Fruit fly (Drosophila melanogaster) whole organism, prepupa: ENCODE measurements around the gene CG17819.

Experiments used
- Blimp-1 ChIP-seq: fragments of 200-800 bp; sonication (Bioruptor generic); optimal IDR thresholded peaks from 3 replicates; lab custom pipeline; 2017; ENCODE audit warnings: missing biosample characterization, missing genetic modification characterization, mild to moderate bottlenecking, moderate library complexity, missing genetic modification reagents
- CG10631 ChIP-seq: fragments of 200-800 bp; sonication (Bioruptor generic); optimal IDR thresholded peaks from 2 replicates; lab custom pipeline; 2016; ENCODE audit warnings: missing biosample characterization, missing genetic modification characterization
- CG10669 ChIP-seq: fragments of 200-800 bp; sonication (Bioruptor generic); optimal IDR thresholded peaks from 3 replicates; lab custom pipeline; 2018; ENCODE audit warnings: missing biosample characterization, mild to moderate bottlenecking, missing genetic modification characterization, moderate library complexity
- CG11294 ChIP-seq: fragments of 200-800 bp; sonication (Bioruptor generic); IDR thresholded peaks from 2 replicates; pipeline ENCODE4 v1.3.6; 2022; ENCODE audit warnings: missing biosample characterization, missing genetic modification characterization
- CG11762 ChIP-seq: fragments of 200-800 bp; sonication (Bioruptor generic); optimal IDR thresholded peaks from 3 replicates; lab custom pipeline; 2016; ENCODE audit warnings: missing biosample characterization, missing genetic modification characterization; ENCODE audit not compliant: insufficient read depth
- CG11902 ChIP-seq: fragments of 200-800 bp; sonication (Bioruptor generic); optimal IDR thresholded peaks from 3 replicates; lab custom pipeline; 2016; ENCODE audit warnings: missing biosample characterization, missing genetic modification characterization
- CG15336 ChIP-seq: fragments of 200-800 bp; sonication (Bioruptor generic); IDR thresholded peaks from 2 replicates; pipeline ENCODE4 v1.3.6; 2022; ENCODE audit warnings: missing biosample characterization, missing genetic modification characterization
- CG1621 ChIP-seq: fragments of 200-800 bp; sonication (Bioruptor generic); optimal IDR thresholded peaks from 3 replicates; lab custom pipeline; 2018; ENCODE audit warnings: missing biosample characterization, mild to moderate bottlenecking, missing genetic modification characterization
- CG16779 ChIP-seq: fragments of 200-800 bp; sonication (Bioruptor generic); optimal IDR thresholded peaks from 3 replicates; lab custom pipeline; 2017; ENCODE audit warnings: missing biosample characterization, mild to moderate bottlenecking, missing genetic modification characterization
- CG32006 ChIP-seq: fragments of 200-800 bp; sonication (Bioruptor generic); optimal IDR thresholded peaks from 3 replicates; lab custom pipeline; 2017; ENCODE audit warnings: missing biosample characterization, mild to moderate bottlenecking, missing genetic modification characterization
- CG34406 ChIP-seq: fragments of 200-800 bp; sonication (Bioruptor generic); optimal IDR thresholded peaks from 3 replicates; lab custom pipeline; 2016; ENCODE audit warnings: missing biosample characterization, missing genetic modification characterization
- CG3919 ChIP-seq: fragments of 200-800 bp; sonication (Bioruptor generic); optimal IDR thresholded peaks from 3 replicates; lab custom pipeline; 2016; ENCODE audit warnings: missing biosample characterization, missing genetic modification characterization
- CG4318 ChIP-seq: fragments of 200-800 bp; sonication (Bioruptor generic); optimal IDR thresholded peaks from 3 replicates; lab custom pipeline; 2017; ENCODE audit warnings: missing biosample characterization, mild to moderate bottlenecking, missing genetic modification characterization
- CG6163 ChIP-seq: fragments of 200-800 bp; sonication (Bioruptor generic); IDR thresholded peaks from 3 replicates; pipeline ENCODE4 v1.3.6; 2022; ENCODE audit warnings: missing biosample characterization, missing genetic modification characterization
- CG6276 ChIP-seq: fragments of 200-800 bp; sonication (Bioruptor generic); optimal IDR thresholded peaks from 2 replicates; lab custom pipeline; 2017; ENCODE audit warnings: missing biosample characterization, mild to moderate bottlenecking, missing genetic modification characterization
- CG6792 ChIP-seq: fragments of 200-800 bp; sonication (Bioruptor generic); optimal IDR thresholded peaks from 3 replicates; lab custom pipeline; 2016; ENCODE audit warnings: missing biosample characterization, missing genetic modification characterization
- CG6808 ChIP-seq: fragments of 200-800 bp; sonication (Bioruptor generic); optimal IDR thresholded peaks from 3 replicates; lab custom pipeline; 2017; ENCODE audit warnings: missing biosample characterization, missing genetic modification characterization, mild to moderate bottlenecking, moderate library complexity, missing genetic modification reagents
- CG6854 ChIP-seq: fragments of 200-800 bp; sonication (Bioruptor generic); optimal IDR thresholded peaks from 2 replicates; lab custom pipeline; 2017; ENCODE audit warnings: missing biosample characterization, mild to moderate bottlenecking, missing genetic modification characterization
- CG7368 ChIP-seq: fragments of 200-800 bp; sonication (Bioruptor generic); optimal IDR thresholded peaks from 3 replicates; lab custom pipeline; 2016; ENCODE audit warnings: missing biosample characterization, missing genetic modification characterization
- CG8119 ChIP-seq: fragments of 200-800 bp; sonication (Bioruptor generic); IDR thresholded peaks from 3 replicates; pipeline ENCODE4 v1.3.6; 2022; ENCODE audit warnings: missing biosample characterization, missing genetic modification characterization
- CG8319 ChIP-seq: fragments of 200-800 bp; sonication (Bioruptor generic); optimal IDR thresholded peaks from 3 replicates; lab custom pipeline; 2016; ENCODE audit warnings: missing biosample characterization, missing genetic modification characterization
- CG8632 ChIP-seq: fragments of 200-800 bp; sonication (Bioruptor generic); optimal IDR thresholded peaks from 3 replicates; lab custom pipeline; 2016; ENCODE audit warnings: missing biosample characterization, missing genetic modification characterization
- CG9139 ChIP-seq: fragments of 200-800 bp; sonication (Bioruptor generic); optimal IDR thresholded peaks from 3 replicates; lab custom pipeline; 2017; ENCODE audit warnings: missing biosample characterization, mild to moderate bottlenecking, missing genetic modification characterization
- Eip75B ChIP-seq: fragments of 200-800 bp; sonication (Bioruptor generic); optimal IDR thresholded peaks from 3 replicates; lab custom pipeline; 2016; ENCODE audit warnings: missing biosample characterization, missing genetic modification characterization
- Eip78C ChIP-seq: fragments of 200-800 bp; sonication (Bioruptor generic); peaks from one replicate; lab custom pipeline; 2016; ENCODE audit warnings: missing biosample characterization, missing genetic modification characterization
- Eip93F ChIP-seq: fragments of 200-800 bp; sonication (Bioruptor generic); optimal IDR thresholded peaks from 2 replicates; lab custom pipeline; 2016; ENCODE audit warnings: missing biosample characterization, mild to moderate bottlenecking, missing genetic modification characterization
- Ets21C ChIP-seq: fragments of 200-800 bp; sonication (Bioruptor generic); optimal IDR thresholded peaks from 3 replicates; lab custom pipeline; 2016; ENCODE audit warnings: missing biosample characterization, missing genetic modification characterization
- Ets96B ChIP-seq: fragments of 200-800 bp; optimal IDR thresholded peaks from 2 replicates; lab custom pipeline; 2019; ENCODE audit warnings: missing biosample characterization, mild to moderate bottlenecking, missing genetic modification characterization, moderate library complexity
- Gug ChIP-seq: fragments of 200-800 bp; sonication (Bioruptor generic); IDR thresholded peaks from 2 replicates; pipeline ENCODE4 v1.3.6; 2022; ENCODE audit warnings: missing biosample characterization, missing genetic modification characterization
- Hr39 ChIP-seq: fragments of 200-800 bp; sonication (Bioruptor generic); optimal IDR thresholded peaks from 2 replicates; lab custom pipeline; 2016; ENCODE audit warnings: missing biosample characterization, missing genetic modification characterization
- Hr4 ChIP-seq: fragments of 200-800 bp; sonication (Bioruptor generic); optimal IDR thresholded peaks from 3 replicates; lab custom pipeline; 2016; ENCODE audit warnings: missing biosample characterization, missing genetic modification characterization
- Lpt ChIP-seq: fragments of 200-800 bp; sonication (Bioruptor generic); optimal IDR thresholded peaks from 3 replicates; lab custom pipeline; 2016; ENCODE audit warnings: missing biosample characterization, missing genetic modification characterization
- OdsH ChIP-seq: fragments of 200-800 bp; sonication (Bioruptor generic); optimal IDR thresholded peaks from 3 replicates; lab custom pipeline; 2016; ENCODE audit warnings: missing biosample characterization, missing genetic modification characterization
- Smox ChIP-seq: fragments of 200-800 bp; sonication (Bioruptor generic); optimal IDR thresholded peaks from 3 replicates; lab custom pipeline; 2016; ENCODE audit warnings: missing biosample characterization, missing genetic modification characterization
- Sox102F ChIP-seq: fragments of 200-800 bp; sonication (Bioruptor generic); optimal IDR thresholded peaks from 2 replicates; lab custom pipeline; 2016; ENCODE audit warnings: missing biosample characterization, mild to moderate bottlenecking, missing genetic modification characterization
- acj6 ChIP-seq: fragments of 200-800 bp; sonication (Bioruptor generic); optimal IDR thresholded peaks from 3 replicates; lab custom pipeline; 2016; ENCODE audit warnings: missing biosample characterization, missing genetic modification characterization
- dsx ChIP-seq: fragments of 200-800 bp; optimal IDR thresholded peaks from 3 replicates; lab custom pipeline; 2019; ENCODE audit warnings: missing biosample characterization, mild to moderate bottlenecking, missing genetic modification characterization, moderate library complexity; ENCODE audit not compliant: poor library complexity, severe bottlenecking
- esn ChIP-seq: fragments of 200-800 bp; sonication (Bioruptor generic); optimal IDR thresholded peaks from 2 replicates; lab custom pipeline; 2016; ENCODE audit warnings: missing biosample characterization, mild to moderate bottlenecking, missing genetic modification characterization, moderate library complexity
- fkh ChIP-seq: fragments of 200-800 bp; sonication (Bioruptor generic); optimal IDR thresholded peaks from 3 replicates; lab custom pipeline; 2017; ENCODE audit warnings: missing biosample characterization, mild to moderate bottlenecking, missing genetic modification characterization, moderate library complexity
- net ChIP-seq: fragments of 200-800 bp; sonication (Bioruptor generic); optimal IDR thresholded peaks from 3 replicates; lab custom pipeline; 2016; ENCODE audit warnings: missing biosample characterization, missing genetic modification characterization
- pdm3 ChIP-seq: fragments of 200-800 bp; sonication (Bioruptor generic); optimal IDR thresholded peaks from 3 replicates; lab custom pipeline; 2016; ENCODE audit warnings: missing biosample characterization, missing genetic modification characterization
- salr ChIP-seq, 2 experiments: fragments of 200-800 bp; sonication (Bioruptor generic); optimal IDR thresholded peaks; 3 replicates each; lab custom pipeline; 2016 to 2018; ENCODE audit warnings: missing biosample characterization in 2 of 2, missing genetic modification characterization in 2 of 2, mild to moderate bottlenecking in 1 of 2
- svp ChIP-seq: fragments of 200-800 bp; sonication (Bioruptor generic); peaks from one replicate; lab custom pipeline; 2016; ENCODE audit warnings: missing biosample characterization, missing genetic modification characterization
- topi ChIP-seq: fragments of 200-800 bp; sonication (Bioruptor generic); optimal IDR thresholded peaks from 3 replicates; lab custom pipeline; 2016; ENCODE audit warnings: missing biosample characterization, missing genetic modification characterization
- vri ChIP-seq: fragments of 200-800 bp; sonication (Bioruptor generic); optimal IDR thresholded peaks from 3 replicates; lab custom pipeline; 2016; ENCODE audit warnings: missing biosample characterization, mild to moderate bottlenecking, missing genetic modification characterization

CG17819 gene

DNA sequence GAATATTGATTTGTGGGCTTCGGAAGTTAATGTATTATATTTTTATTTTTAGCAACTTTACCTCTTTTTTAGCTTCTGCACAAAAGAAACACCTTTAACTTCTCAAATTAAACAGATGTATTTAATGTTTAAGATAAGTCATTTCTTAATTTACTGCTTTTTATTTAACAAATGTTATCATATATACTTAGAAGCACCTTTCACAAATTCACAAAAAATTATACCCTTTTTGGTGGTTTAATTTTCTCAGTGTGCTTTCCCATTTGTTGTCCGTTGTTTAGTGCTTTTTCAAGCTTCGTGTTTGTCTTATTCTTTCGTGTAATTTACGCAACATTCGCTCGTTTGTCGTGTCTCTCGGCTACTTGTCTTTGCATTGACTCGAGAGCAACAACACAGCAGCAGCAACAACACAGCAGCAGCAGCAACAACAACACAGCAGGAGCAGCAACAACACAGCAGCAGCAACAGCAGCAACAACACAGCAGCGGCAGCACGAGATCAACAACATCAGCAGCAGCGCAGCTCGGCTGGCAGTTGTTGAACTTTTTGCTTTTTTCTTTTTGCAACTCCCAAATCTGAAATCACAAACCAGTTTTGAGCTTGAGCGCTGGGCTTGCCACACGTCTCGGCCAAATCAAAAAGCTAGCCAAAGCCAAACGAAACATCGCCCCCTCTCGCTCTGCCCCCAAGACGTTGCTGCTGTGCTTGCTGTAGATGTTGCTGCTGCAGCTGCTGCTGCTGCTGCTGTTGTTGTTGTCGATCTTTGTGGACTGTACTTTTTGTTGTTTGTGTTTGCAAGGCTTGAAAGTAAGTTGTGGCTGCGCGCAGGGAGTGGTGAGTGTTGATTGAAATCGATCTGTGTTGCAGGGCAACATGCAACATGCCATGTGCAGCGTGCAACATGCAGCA lies 48.0 kb downstream of the CG17819 start (continued):
- TF ChIP-seq CG16779 (tag; lab: Kevin White, UChicago) (peak; percentile 68), Blimp-1 (GFP tag; lab: Kevin White, UChicago) (peak; percentile 5), Hr39 (GFP tag; lab: Kevin White, UChicago) (no peak), vri (GFP tag; lab: Kevin White, UChicago) (peak; percentile 5), CG11762 (GFP tag; lab: Kevin White, UChicago) (peak; percentile 63), Eip75B (GFP tag; lab: Kevin White, UChicago) (peak; percentile 78), svp (GFP tag; lab: Kevin White, UChicago) (peak; percentile 69), Sox102F (no peak), OdsH (GFP tag; lab: Kevin White, UChicago) (no peak), CG11902 (GFP tag; lab: Kevin White, UChicago) (peak; percentile 29), Hr4 (GFP tag; lab: Kevin White, UChicago) (no peak), CG6792 (GFP tag; lab: Kevin White, UChicago) (no peak), CG6808 (GFP tag; lab: Kevin White, UChicago) (peak; percentile 72), acj6 (GFP tag; lab: Kevin White, UChicago) (no peak), CG10669 (peak; percentile 80), net (GFP tag; lab: Kevin White, UChicago) (no peak), Eip78C (GFP tag; lab: Kevin White, UChicago) (peak; percentile 47), CG8319 (GFP tag; lab: Kevin White, UChicago) (peak; percentile 74), CG1621 (no peak), CG34406 (GFP tag; lab: Kevin White, UChicago) (no peak), CG9139 (no peak), Ets21C (GFP tag; lab: Kevin White, UChicago) (no peak), CG8119 (peak; percentile 28; the same call in 2 of the 3 replicates)

DNA sequence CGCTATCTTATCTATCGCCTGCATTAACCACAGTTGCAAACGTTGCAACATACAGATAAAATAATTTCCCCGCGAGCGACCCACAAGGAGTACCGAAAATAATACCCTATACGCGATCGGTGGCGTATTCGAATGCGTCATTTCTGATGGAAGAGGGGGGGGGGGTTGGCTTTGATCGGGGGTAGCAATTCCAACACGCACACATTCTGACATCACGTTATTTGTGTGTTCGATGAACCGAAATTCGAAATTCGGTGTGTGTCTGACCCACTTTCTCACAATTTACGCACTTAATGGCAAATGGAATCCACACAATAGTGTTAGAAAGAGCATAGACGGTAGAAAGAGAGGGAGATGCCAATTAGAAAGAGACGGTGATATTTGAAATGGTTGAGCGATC lies 48.7 kb downstream of the CG17819 start:
- TF ChIP-seq Gug (GFP tag; lab: Robert Waterston, UW) (no peak), vri (GFP tag; lab: Kevin White, UChicago) (peak; percentile 19), CG4318 (GFP tag; lab: Kevin White, UChicago) (no peak)
- TF ChIP-seq, all 60 proteins: peak for 1

DNA sequence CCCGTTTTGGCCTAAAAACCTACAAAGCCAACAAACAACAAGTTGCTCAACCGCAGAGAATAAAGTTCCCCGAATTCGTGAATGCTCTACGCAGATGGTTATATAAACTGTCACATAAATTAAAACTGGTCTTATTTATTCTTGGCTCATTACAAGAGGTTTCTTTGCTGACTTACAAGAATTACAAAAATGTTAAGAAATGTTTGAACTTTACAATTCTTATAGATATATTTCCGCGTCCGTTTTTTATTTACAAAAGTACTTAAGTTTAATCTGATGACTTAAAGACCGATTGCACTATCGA lies 49.2 kb downstream of the CG17819 start:
- TF ChIP-seq CG15336 (GFP tag; lab: Robert Waterston, UW) (0 out of 2 replicates have a peak, but pooled peaks have one; percentile 8), Gug (GFP tag; lab: Robert Waterston, UW) (no peak), salr (GFP tag; optimal IDR thresholded peaks at IDR 0.05; lab: Kevin White, UChicago) (no peak), Eip93F (no peak), CG32006 (peak; percentile 38), fkh (GFP tag; lab: Kevin White, UChicago) (no peak), CG10631 (GFP tag; lab: Kevin White, UChicago) (no peak), CG6163 (GFP tag; lab: Robert Waterston, UW) (no peak; the same call in 1 of the 3 replicates), CG3919 (no peak), pdm3 (GFP tag; lab: Kevin White, UChicago) (no peak), CG6792 (GFP tag; lab: Kevin White, UChicago) (no peak), Smox (GFP tag; lab: Kevin White, UChicago) (no peak), CG8632 (GFP tag; lab: Kevin White, UChicago) (no peak), Eip78C (GFP tag; lab: Kevin White, UChicago) (peak; percentile 64), Ets96B (tag; lab: Kevin White, UChicago) (no peak), CG7368 (no peak), dsx (GFP tag; lab: Kevin White, UChicago) (no peak), Lpt (GFP tag; lab: Kevin White, UChicago) (no peak), Hr39 (GFP tag; lab: Kevin White, UChicago) (no peak), Blimp-1 (GFP tag; lab: Kevin White, UChicago) (no peak), CG8119 (no peak), CG6854 (GFP tag; lab: Kevin White, UChicago) (no peak), CG6808 (GFP tag; lab: Kevin White, UChicago) (no peak), CG11294 (no peak), topi (no peak), vri (GFP tag; lab: Kevin White, UChicago) (no peak), CG6276 (peak; percentile 6), CG9139 (no peak), esn (GFP tag; lab: Kevin White, UChicago) (peak; percentile 19), CG11762 (GFP tag; lab: Kevin White, UChicago) (no peak)
